Fruit fly (Drosophila melanogaster) whole organism: Measurements from ENCODE around the gene CG12279.

Experiments
- CG8478 ChIP-seq: fragments of >200 bp; optimal IDR thresholded peaks from 2 replicates; lab custom pipeline; 2018; ENCODE audit warnings: inconsistent platforms
- Dll ChIP-seq: fragments of >200 bp; optimal IDR thresholded peaks from 2 replicates; lab custom pipeline; 2017
- EcR ChIP-seq, 2 experiments: fragments of >200 bp; optimal IDR thresholded peaks; 2 replicates each; lab custom pipeline; 2017; ENCODE audit warnings: missing biosample characterization in 2 of 2, missing genetic modification characterization in 2 of 2, missing genetic modification reagents in 2 of 2
- psq ChIP-seq: fragments of >200 bp; optimal IDR thresholded peaks from 2 replicates; lab custom pipeline; 2017
- usp ChIP-seq: fragments of >200 bp; optimal IDR thresholded peaks from 2 replicates; lab custom pipeline; 2017; ENCODE audit warnings: missing biosample characterization, missing genetic modification characterization, mixed read lengths

DNA sequence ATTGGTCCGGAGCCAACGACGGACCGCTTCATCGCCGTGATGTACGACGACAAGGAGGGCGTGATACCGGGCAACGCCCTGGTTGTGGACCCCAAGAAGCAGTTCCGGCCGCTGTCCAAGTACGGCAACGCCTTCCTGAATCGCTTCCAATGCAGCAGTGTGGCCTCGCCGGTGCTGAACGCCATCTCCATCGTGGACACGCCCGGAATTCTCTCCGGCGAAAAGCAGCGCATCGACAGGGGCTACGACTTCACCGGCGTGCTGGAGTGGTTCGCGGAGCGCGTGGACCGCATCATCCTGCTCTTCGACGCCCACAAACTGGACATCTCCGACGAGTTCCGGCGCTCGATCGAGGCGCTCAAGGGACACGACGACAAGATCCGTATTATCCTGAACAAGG lies 6.5 kb upstream of the CG12279 start:
- TF ChIP-seq CG8478 (lab: Kevin White, UChicago) (no peak), psq (lab: Kevin White, UChicago) (no peak), Dll (lab: Kevin White, UChicago) (no peak), EcR (GFP tag; optimal IDR thresholded peaks at IDR 0.05; lab: Kevin White, UChicago) (no peak), usp (GFP tag; lab: Kevin White, UChicago) (no peak)
